Worm (Caenorhabditis elegans) whole organism, L1 larva: ENCODE measurements around the gene K02E2.1.

Source experiments
- C04F5.9 ChIP-seq: sonication (generic microtip); optimal IDR thresholded peaks from 2 replicates; lab custom pipeline; 2016; ENCODE audit warnings: missing genetic modification characterization, missing compliant biosample characterization
- C16A3.4 ChIP-seq: fragments of 150-350 bp; optimal IDR thresholded peaks from 2 replicates; lab custom pipeline; 2014; ENCODE audit warnings: missing biosample characterization, missing genetic modification characterization
- C34B4.2 ChIP-seq: sonication (generic microtip); optimal IDR thresholded peaks from 2 replicates; lab custom pipeline; 2017; ENCODE audit warnings: mild to moderate bottlenecking, missing genetic modification characterization, missing compliant biosample characterization
- alr-1 ChIP-seq: fragments of 200-800 bp; sonication (Bioruptor generic); optimal IDR thresholded peaks from 2 replicates; lab custom pipeline; 2018; ENCODE audit warnings: borderline replicate concordance, mild to moderate bottlenecking, missing genetic modification characterization, missing compliant biosample characterization
- aly-2 ChIP-seq: fragments of 150-350 bp; optimal IDR thresholded peaks from 2 replicates; lab custom pipeline; 2014; ENCODE audit warnings: missing biosample characterization, missing genetic modification characterization
- blmp-1 ChIP-seq: fragments of 150-350 bp; optimal IDR thresholded peaks from 2 replicates; lab custom pipeline; 2014; ENCODE audit warnings: missing biosample characterization, missing genetic modification characterization
- ceh-82 ChIP-seq, 3 experiments: fragments of 150-350 bp in 1 of 3; sonication (generic microtip) in 2 of 3; optimal IDR thresholded peaks; 2 replicates each; lab custom pipeline; 2014 to 2017; ENCODE audit warnings: missing biosample characterization in 3 of 3, missing genetic modification characterization in 3 of 3
- dpl-1 ChIP-seq, 3 experiments: fragments of 150-350 bp in 2 of 3; sonication (generic microtip) in 1 of 3; optimal IDR thresholded peaks; 2 replicates each; lab custom pipeline; 2014 to 2017; ENCODE audit warnings: missing biosample characterization in 3 of 3, missing genetic modification characterization in 3 of 3, missing genetic modification reagents in 3 of 3
- efl-1 ChIP-seq, 4 experiments: fragments of 150-350 bp; optimal IDR thresholded peaks in 3 of 4; peaks in 1 of 4; 1 replicate in 1 of 4; 2 replicates in 3 of 4; lab custom pipeline; 2014; ENCODE audit warnings: missing biosample characterization in 2 of 4, missing genetic modification characterization in 2 of 4, missing genetic modification reagents in 2 of 4
- efl-3 ChIP-seq: fragments of 200-800 bp; sonication (Bioruptor generic); optimal IDR thresholded peaks from 2 replicates; lab custom pipeline; 2018; ENCODE audit warnings: mild to moderate bottlenecking, missing genetic modification characterization, missing compliant biosample characterization
- egl-13 ChIP-seq: sonication (generic microtip); optimal IDR thresholded peaks from 2 replicates; lab custom pipeline; 2016; ENCODE audit warnings: missing genotype, missing genetic modification reagents, missing genetic modification characterization, missing compliant biosample characterization
- egl-27 ChIP-seq, 2 experiments: fragments of 150-350 bp in 1 of 2; sonication (generic microtip); optimal IDR thresholded peaks; 3 replicates each; lab custom pipeline; 2017 to 2018; ENCODE audit warnings: missing biosample characterization in 2 of 2, missing genetic modification characterization in 2 of 2, missing genetic modification reagents in 2 of 2
- fkh-10 ChIP-seq: sonication (generic microtip); optimal IDR thresholded peaks from 2 replicates; lab custom pipeline; 2017; ENCODE audit warnings: missing biosample characterization, missing genetic modification reagents, missing genetic modification characterization
- fkh-4 ChIP-seq: sonication (generic microtip); optimal IDR thresholded peaks from 2 replicates; lab custom pipeline; 2016; ENCODE audit warnings: missing compliant biosample characterization, missing genetic modification characterization, borderline replicate concordance
- fkh-8 ChIP-seq: sonication (generic microtip); optimal IDR thresholded peaks from 2 replicates; lab custom pipeline; 2016; ENCODE audit warnings: mild to moderate bottlenecking, missing genetic modification characterization, missing compliant biosample characterization
- fos-1 ChIP-seq: fragments of 150-350 bp; optimal IDR thresholded peaks from 2 replicates; lab custom pipeline; 2014; ENCODE audit warnings: missing biosample characterization, missing genetic modification characterization
- hlh-4 ChIP-seq: sonication (generic microtip); optimal IDR thresholded peaks from 2 replicates; lab custom pipeline; 2016; ENCODE audit warnings: mild to moderate bottlenecking, missing genetic modification characterization, missing compliant biosample characterization
- isw-1 ChIP-seq: fragments of 200-800 bp; sonication (Bioruptor generic); IDR thresholded peaks from 2 replicates; pipeline ENCODE4 v1.3.6; 2022; ENCODE audit warnings: missing genetic modification characterization, missing compliant biosample characterization
- lin-13 ChIP-seq: fragments of 150-350 bp; optimal IDR thresholded peaks from 2 replicates; lab custom pipeline; 2014; ENCODE audit warnings: missing biosample characterization, missing genetic modification reagents, missing genetic modification characterization
- lin-14 ChIP-seq: fragments of 200-800 bp; sonication (Bioruptor generic); optimal IDR thresholded peaks from 2 replicates; lab custom pipeline; 2018; ENCODE audit warnings: mild to moderate bottlenecking, missing genetic modification characterization, moderate library complexity, missing compliant biosample characterization
- lin-35 ChIP-seq, 2 experiments: fragments of 150-350 bp; optimal IDR thresholded peaks; 2 replicates each; lab custom pipeline; 2014; ENCODE audit warnings: missing biosample characterization in 2 of 2, missing genetic modification characterization in 2 of 2, missing genetic modification reagents in 2 of 2
- lir-3 ChIP-seq: sonication (generic microtip); optimal IDR thresholded peaks from 2 replicates; lab custom pipeline; 2016; ENCODE audit warnings: mild to moderate bottlenecking, missing genetic modification characterization, moderate library complexity, missing compliant biosample characterization; ENCODE audit not compliant: poor library complexity
- mab-9 ChIP-seq: fragments of 200-800 bp; sonication (Bioruptor generic); IDR thresholded peaks from 2 replicates; pipeline ENCODE4 v1.3.6; 2022; ENCODE audit warnings: missing genetic modification reagents, missing genetic modification characterization, missing compliant biosample characterization
- mdl-1 ChIP-seq, 2 experiments: fragments of 150-350 bp; optimal IDR thresholded peaks; 2 replicates each; lab custom pipeline; 2014 to 2017; ENCODE audit warnings: missing biosample characterization in 2 of 2, missing genetic modification characterization in 2 of 2, inconsistent platforms in 1 of 2
- mep-1 ChIP-seq: fragments of 150-350 bp; optimal IDR thresholded peaks from 2 replicates; lab custom pipeline; 2014; ENCODE audit warnings: missing biosample characterization, missing genetic modification characterization
- nhr-19 ChIP-seq: fragments of 200-800 bp; sonication (Bioruptor generic); conservative IDR thresholded peaks from 2 replicates; pipeline ENCODE4 v1.3.6; 2022; ENCODE audit warnings: missing genetic modification characterization, missing compliant biosample characterization
- nhr-28 ChIP-seq: fragments of 150-350 bp; optimal IDR thresholded peaks from 2 replicates; lab custom pipeline; 2014; ENCODE audit warnings: missing biosample characterization, missing genetic modification characterization
- nhr-47 ChIP-seq: sonication (generic microtip); optimal IDR thresholded peaks from 2 replicates; lab custom pipeline; 2016; ENCODE audit warnings: mild to moderate bottlenecking, missing genetic modification characterization, moderate library complexity, missing compliant biosample characterization
- nhr-71 ChIP-seq: sonication (generic microtip); optimal IDR thresholded peaks from 2 replicates; lab custom pipeline; 2016; ENCODE audit warnings: mild to moderate bottlenecking, missing genetic modification characterization, moderate library complexity, missing compliant biosample characterization
- nhr-76 ChIP-seq: sonication (generic microtip); optimal IDR thresholded peaks from 2 replicates; lab custom pipeline; 2017; ENCODE audit warnings: missing biosample characterization, missing genetic modification characterization
- nhr-84 ChIP-seq: sonication (generic microtip); optimal IDR thresholded peaks from 2 replicates; lab custom pipeline; 2017; ENCODE audit warnings: missing biosample characterization, missing genetic modification characterization
- nhr-85 ChIP-seq: sonication (generic microtip); peaks from one replicate; lab custom pipeline; 2016; ENCODE audit warnings: missing genetic modification characterization, inconsistent platforms, missing compliant biosample characterization
- skn-1 ChIP-seq: fragments of 150-350 bp; optimal IDR thresholded peaks from 2 replicates; lab custom pipeline; 2014; ENCODE audit warnings: missing biosample characterization, missing genetic modification characterization
- sox-4 ChIP-seq: sonication (generic microtip); optimal IDR thresholded peaks from 2 replicates; lab custom pipeline; 2016; ENCODE audit warnings: missing genetic modification characterization, missing compliant biosample characterization
- sptf-1 ChIP-seq: fragments of 150-350 bp; optimal IDR thresholded peaks from 2 replicates; lab custom pipeline; 2014; ENCODE audit warnings: missing biosample characterization, missing genetic modification characterization
- sup-37 ChIP-seq: fragments of 200-800 bp; sonication (Bioruptor generic); optimal IDR thresholded peaks from 2 replicates; lab custom pipeline; 2018; ENCODE audit warnings: mild to moderate bottlenecking, missing genetic modification characterization, missing compliant biosample characterization
- swsn-7 ChIP-seq: sonication (generic microtip); optimal IDR thresholded peaks from 2 replicates; lab custom pipeline; 2016; ENCODE audit warnings: missing genetic modification characterization, missing compliant biosample characterization
- unc-130 ChIP-seq: fragments of 150-350 bp; optimal IDR thresholded peaks from 2 replicates; lab custom pipeline; 2017; ENCODE audit warnings: missing biosample characterization, missing genetic modification characterization, inconsistent platforms
- vab-15 ChIP-seq: sonication (generic microtip); optimal IDR thresholded peaks from 2 replicates; lab custom pipeline; 2017; ENCODE audit warnings: missing genotype, mild to moderate bottlenecking, missing genetic modification characterization, missing compliant biosample characterization
- xbp-1 ChIP-seq: sonication (generic microtip); optimal IDR thresholded peaks from 2 replicates; lab custom pipeline; 2016; ENCODE audit warnings: missing genetic modification characterization, missing compliant biosample characterization
- zip-4 ChIP-seq: fragments of 200-800 bp; sonication (Bioruptor generic); optimal IDR thresholded peaks from 2 replicates; lab custom pipeline; 2018; ENCODE audit warnings: mild to moderate bottlenecking, missing genetic modification characterization, moderate library complexity, missing compliant biosample characterization
- ztf-11 ChIP-seq, 2 experiments: sonication (generic microtip); optimal IDR thresholded peaks; 2 replicates each; lab custom pipeline; 2016 to 2017; ENCODE audit warnings: missing genetic modification characterization in 2 of 2, missing biosample characterization in 1 of 2, missing compliant biosample characterization in 1 of 2
- ztf-4 ChIP-seq: fragments of 150-350 bp; optimal IDR thresholded peaks from 2 replicates; lab custom pipeline; 2014; ENCODE audit warnings: missing biosample characterization, missing genetic modification characterization

Gene K02E2.1

ce11 chrV:20380320-20380719 is 29.0 kb downstream of the K02E2.1 start, which contains the start of gene K02E2.6:
Gene K02E2.6 (plus strand): TSS chrV:20380561.
- peak; percentile 54 for TF ChIP-seq blmp-1 (tag; lab: Kevin White, UChicago)
- no peak for TF ChIP-seq fkh-8
- TF ChIP-seq egl-13 (tag; lab: Kevin White, UChicago): no peak
- peak; percentile 1 for TF ChIP-seq nhr-47
- TF ChIP-seq efl-1 (optimal IDR thresholded peaks at IDR 0.05; lab: Kevin White, UChicago): peak; percentile 7 to 50
- peak in 1 of 2 experiments; percentile 92 for TF ChIP-seq efl-1 (GFP tag; optimal IDR thresholded peaks at IDR 0.05 in 1 of 2; lab: Kevin White, UChicago)
- TF ChIP-seq fkh-4 (tag; lab: Kevin White, UChicago): no peak
- TF ChIP-seq unc-130 (tag; lab: Kevin White, UChicago): no peak
- TF ChIP-seq alr-1 (tag; lab: Kevin White, UChicago): no peak
- no peak for TF ChIP-seq aly-2 (tag; lab: Kevin White, UChicago)
- no peak for TF ChIP-seq C16A3.4 (tag; lab: Kevin White, UChicago)
- TF ChIP-seq ztf-4: no peak
- no peak for TF ChIP-seq lin-14 (GFP tag; lab: Kevin White, UChicago)
- TF ChIP-seq nhr-84 (tag; lab: Kevin White, UChicago): no peak
- TF ChIP-seq ztf-11 (tag; optimal IDR thresholded peaks at IDR 0.05; lab: Kevin White, UChicago): no peak
- no peak for TF ChIP-seq lir-3
- TF ChIP-seq nhr-28 (tag; lab: Kevin White, UChicago): no peak
- TF ChIP-seq sup-37: no peak
- no peak for TF ChIP-seq lin-13 (GFP tag; lab: Kevin White, UChicago)
- no peak for TF ChIP-seq sptf-1 (tag; lab: Kevin White, UChicago)
- TF ChIP-seq isw-1: no peak
- TF ChIP-seq nhr-71: no peak
- TF ChIP-seq mdl-1 (tag; optimal IDR thresholded peaks at IDR 0.05; lab: Kevin White, UChicago): peak in 1 of 2 experiments; percentile 11
- peak in 1 of 3 experiments; percentile 17 for TF ChIP-seq dpl-1 (GFP tag; optimal IDR thresholded peaks at IDR 0.05; lab: Kevin White, UChicago)
- TF ChIP-seq zip-4 (GFP tag; lab: Kevin White, UChicago): no peak
- no peak for TF ChIP-seq mab-9
- no peak for TF ChIP-seq nhr-19
- TF ChIP-seq sox-4 (tag; lab: Kevin White, UChicago): no peak
- no peak for TF ChIP-seq efl-3 (GFP tag; lab: Kevin White, UChicago)
- TF ChIP-seq swsn-7 (tag; lab: Kevin White, UChicago): no peak
- no peak for TF ChIP-seq egl-27 (tag; optimal IDR thresholded peaks at IDR 0.05; lab: Kevin White, UChicago)
- TF ChIP-seq fkh-10 (GFP tag; lab: Kevin White, UChicago): no peak
- TF ChIP-seq nhr-76 (tag; lab: Kevin White, UChicago): no peak
- no peak for TF ChIP-seq vab-15 (tag; lab: Kevin White, UChicago)
- TF ChIP-seq mep-1 (tag; lab: Kevin White, UChicago): peak; percentile 36
- no peak for TF ChIP-seq hlh-4 (tag; lab: Kevin White, UChicago)
- TF ChIP-seq C34B4.2 (tag; lab: Kevin White, UChicago): no peak
- no peak for TF ChIP-seq fos-1 (tag; lab: Kevin White, UChicago)
- TF ChIP-seq nhr-85 (tag; lab: Kevin White, UChicago): peak; percentile 5
- TF ChIP-seq lin-35 (GFP tag; optimal IDR thresholded peaks at IDR 0.05; lab: Kevin White, UChicago): peak in 1 of 2 experiments; percentile 28
- TF ChIP-seq C04F5.9 (tag; lab: Kevin White, UChicago): no peak
- peak in 1 of 3 experiments; percentile 22 for TF ChIP-seq ceh-82 (tag; optimal IDR thresholded peaks at IDR 0.05; lab: Kevin White, UChicago)
- no peak for TF ChIP-seq xbp-1 (tag; lab: Kevin White, UChicago)
- TF ChIP-seq skn-1 (tag; lab: Kevin White, UChicago): no peak
